Fruit fly (Drosophila melanogaster) whole organism, embryonic: ENCODE measurements around the gene CG14357.

Source experiments
- Bgb ChIP-seq: fragments of 200-800 bp; sonication (Bioruptor generic); IDR thresholded peaks from 2 replicates; pipeline ENCODE4 v1.3.6; 2022; ENCODE audit warnings: missing biosample characterization, missing genetic modification characterization; ENCODE audit not compliant: partially characterized antibody
- CG10209 ChIP-seq: fragments of 200-800 bp; sonication (Bioruptor generic); optimal IDR thresholded peaks from 3 replicates; lab custom pipeline; 2017; ENCODE audit warnings: missing biosample characterization, mild to moderate bottlenecking, missing genetic modification characterization, missing genetic modification reagents
- CG10462 ChIP-seq: fragments of 200-800 bp; sonication (Bioruptor generic); optimal IDR thresholded peaks from 2 replicates; lab custom pipeline; 2016; ENCODE audit warnings: missing biosample characterization, missing genetic modification characterization
- CG11723 ChIP-seq: fragments of 200-800 bp; sonication (Bioruptor generic); optimal IDR thresholded peaks from 2 replicates; lab custom pipeline; 2017; ENCODE audit warnings: missing biosample characterization, mild to moderate bottlenecking, missing genetic modification characterization
- CG15601 ChIP-seq: fragments of 200-800 bp; sonication (Bioruptor generic); optimal IDR thresholded peaks from 3 replicates; lab custom pipeline; 2019; ENCODE audit warnings: missing biosample characterization, mild to moderate bottlenecking, missing genetic modification characterization, moderate library complexity
- CG15696 ChIP-seq: fragments of 200-800 bp; sonication (Bioruptor generic); optimal IDR thresholded peaks from 2 replicates; lab custom pipeline; 2019; ENCODE audit warnings: missing biosample characterization, mild to moderate bottlenecking, missing genetic modification characterization, moderate library complexity
- CG1603 ChIP-seq: fragments of 200-800 bp; sonication (Bioruptor generic); optimal IDR thresholded peaks from 2 replicates; lab custom pipeline; 2019; ENCODE audit warnings: missing biosample characterization, mild to moderate bottlenecking, missing genetic modification characterization, moderate library complexity
- CG17802 ChIP-seq: fragments of 200-800 bp; sonication (Bioruptor generic); optimal IDR thresholded peaks from 2 replicates; lab custom pipeline; 2018; ENCODE audit warnings: missing biosample characterization, mild to moderate bottlenecking, missing genetic modification characterization, moderate library complexity
- CG18011 ChIP-seq: fragments of 200-800 bp; sonication (Bioruptor generic); optimal IDR thresholded peaks from 2 replicates; lab custom pipeline; 2017; ENCODE audit warnings: missing biosample characterization, missing genetic modification characterization, mild to moderate bottlenecking, moderate library complexity, missing genotype
- CG18599 ChIP-seq: fragments of 200-800 bp; sonication (Bioruptor generic); optimal IDR thresholded peaks from 3 replicates; lab custom pipeline; 2017; ENCODE audit warnings: missing biosample characterization, missing genetic modification characterization, mild to moderate bottlenecking, moderate library complexity, missing genetic modification reagents
- CG30431 ChIP-seq: fragments of 200-800 bp; sonication (Bioruptor generic); optimal IDR thresholded peaks from 2 replicates; lab custom pipeline; 2017; ENCODE audit warnings: missing biosample characterization, missing genetic modification characterization
- CG31224 ChIP-seq: fragments of 200-800 bp; sonication (Bioruptor generic); IDR thresholded peaks from 2 replicates; pipeline ENCODE4 v1.3.6; 2022; ENCODE audit warnings: missing biosample characterization, missing genetic modification characterization
- CG32767 ChIP-seq: fragments of 200-800 bp; sonication (Bioruptor generic); IDR thresholded peaks from 2 replicates; pipeline ENCODE4 v1.3.6; 2022; ENCODE audit warnings: missing biosample characterization, missing genetic modification characterization
- CG33213 ChIP-seq: fragments of 200-800 bp; sonication (Bioruptor generic); optimal IDR thresholded peaks from 3 replicates; lab custom pipeline; 2016; ENCODE audit warnings: missing biosample characterization, missing genetic modification characterization
- CG3838 ChIP-seq: fragments of 200-800 bp; sonication (Bioruptor generic); optimal IDR thresholded peaks from 3 replicates; lab custom pipeline; 2016; ENCODE audit warnings: missing biosample characterization, missing genetic modification characterization
- CG42726 ChIP-seq: fragments of 200-800 bp; sonication (Bioruptor generic); IDR thresholded peaks from 2 replicates; pipeline ENCODE4 v1.3.6; 2022; ENCODE audit warnings: missing biosample characterization, missing genetic modification characterization; ENCODE audit not compliant: partially characterized antibody
- CG5245 ChIP-seq: fragments of 200-800 bp; sonication (Bioruptor generic); optimal IDR thresholded peaks from 3 replicates; lab custom pipeline; 2016; ENCODE audit warnings: missing biosample characterization, missing genetic modification characterization
- CG5953 ChIP-seq: fragments of 200-800 bp; sonication (Bioruptor generic); IDR thresholded peaks from 2 replicates; pipeline ENCODE4 v1.3.6; 2022; ENCODE audit warnings: missing biosample characterization, missing genetic modification characterization
- CG6791 ChIP-seq: fragments of 200-800 bp; sonication (Bioruptor generic); IDR thresholded peaks from 3 replicates; pipeline ENCODE4 v1.3.6; 2022; ENCODE audit warnings: missing biosample characterization, missing genetic modification characterization; ENCODE audit not compliant: partially characterized antibody
- CG6813 ChIP-seq: fragments of 200-800 bp; sonication (Bioruptor generic); optimal IDR thresholded peaks from 2 replicates; lab custom pipeline; 2017; ENCODE audit warnings: missing biosample characterization, missing genetic modification characterization, mild to moderate bottlenecking, moderate library complexity, missing genetic modification reagents
- CG7556 ChIP-seq: fragments of 200-800 bp; sonication (Bioruptor generic); optimal IDR thresholded peaks from 2 replicates; lab custom pipeline; 2017; ENCODE audit warnings: missing biosample characterization, mild to moderate bottlenecking, missing genetic modification characterization
- CG7839 ChIP-seq: fragments of 200-800 bp; sonication (Bioruptor generic); optimal IDR thresholded peaks from 3 replicates; lab custom pipeline; 2018; ENCODE audit warnings: missing biosample characterization, mild to moderate bottlenecking, missing genetic modification characterization, moderate library complexity
- CG7928 ChIP-seq: fragments of 200-800 bp; sonication (Bioruptor generic); optimal IDR thresholded peaks from 2 replicates; lab custom pipeline; 2017; ENCODE audit warnings: missing biosample characterization, mild to moderate bottlenecking, missing genetic modification characterization
- CG7987 ChIP-seq: fragments of 200-800 bp; sonication (Bioruptor generic); optimal IDR thresholded peaks from 2 replicates; lab custom pipeline; 2018; ENCODE audit warnings: missing biosample characterization, mild to moderate bottlenecking, missing genetic modification characterization, moderate library complexity
- Dip2 ChIP-seq: fragments of 200-800 bp; sonication (Bioruptor generic); IDR thresholded peaks from 2 replicates; pipeline ENCODE4 v1.3.6; 2022; ENCODE audit warnings: missing biosample characterization, missing genetic modification characterization
- Dp ChIP-seq: fragments of 200-800 bp; sonication (Bioruptor generic); optimal IDR thresholded peaks from 2 replicates; lab custom pipeline; 2018; ENCODE audit warnings: missing biosample characterization, mild to moderate bottlenecking, missing genetic modification characterization, moderate library complexity
- Fer1 ChIP-seq: fragments of 200-800 bp; sonication (Bioruptor generic); optimal IDR thresholded peaks from 2 replicates; lab custom pipeline; 2017; ENCODE audit warnings: missing biosample characterization, mild to moderate bottlenecking, missing genetic modification characterization
- H2.0 ChIP-seq: fragments of 200-800 bp; sonication (Bioruptor generic); IDR thresholded peaks from 2 replicates; pipeline ENCODE4 v1.3.6; 2022; ENCODE audit warnings: missing biosample characterization, missing genetic modification characterization
- Hey ChIP-seq: fragments of 200-800 bp; sonication (Bioruptor generic); optimal IDR thresholded peaks from 3 replicates; lab custom pipeline; 2018; ENCODE audit warnings: missing biosample characterization, mild to moderate bottlenecking, missing genetic modification characterization
- Nf-YB ChIP-seq: fragments of 200-800 bp; sonication (Bioruptor generic); optimal IDR thresholded peaks from 3 replicates; lab custom pipeline; 2019; ENCODE audit warnings: missing biosample characterization, mild to moderate bottlenecking, missing genetic modification characterization, moderate library complexity
- Optix ChIP-seq: fragments of 200-800 bp; sonication (Bioruptor generic); IDR thresholded peaks from 3 replicates; pipeline ENCODE4 v1.3.6; 2022; ENCODE audit warnings: missing biosample characterization, missing genetic modification characterization
- Ssrp ChIP-seq: fragments of 200-800 bp; sonication (Bioruptor generic); optimal IDR thresholded peaks from 2 replicates; lab custom pipeline; 2018; ENCODE audit warnings: missing biosample characterization, mild to moderate bottlenecking, missing genetic modification characterization, moderate library complexity
- Xrp1 ChIP-seq: fragments of 200-800 bp; sonication (Bioruptor generic); IDR thresholded peaks from 2 replicates; pipeline ENCODE4 v1.3.6; 2022; ENCODE audit warnings: missing biosample characterization, missing genetic modification characterization
- aop ChIP-seq: fragments of 200-800 bp; sonication (Bioruptor generic); IDR thresholded peaks from 2 replicates; pipeline ENCODE4 v1.3.6; 2022; ENCODE audit warnings: missing biosample characterization, missing genetic modification characterization
- chm ChIP-seq: fragments of 200-800 bp; sonication (Bioruptor generic); IDR thresholded peaks from 2 replicates; pipeline ENCODE4 v1.3.6; 2022; ENCODE audit warnings: missing biosample characterization, missing genetic modification characterization
- crol ChIP-seq: fragments of 200-800 bp; sonication (Bioruptor generic); IDR thresholded peaks from 2 replicates; pipeline ENCODE4 v1.3.6; 2022; ENCODE audit warnings: missing biosample characterization, missing genetic modification characterization
- dm ChIP-seq: fragments of 200-800 bp; sonication (Bioruptor generic); optimal IDR thresholded peaks from 3 replicates; lab custom pipeline; 2016; ENCODE audit warnings: missing biosample characterization, missing genetic modification characterization
- dysf ChIP-seq: fragments of 200-800 bp; sonication (Bioruptor generic); IDR thresholded peaks from 3 replicates; pipeline ENCODE4 v1.3.6; 2022; ENCODE audit warnings: missing biosample characterization, missing genetic modification characterization
- emc ChIP-seq: fragments of 200-800 bp; sonication (Bioruptor generic); optimal IDR thresholded peaks from 2 replicates; lab custom pipeline; 2016; ENCODE audit warnings: missing biosample characterization, missing genetic modification characterization
- en ChIP-seq: fragments of 200-800 bp; sonication (Bioruptor generic); optimal IDR thresholded peaks from 2 replicates; lab custom pipeline; 2016; ENCODE audit warnings: missing biosample characterization, missing genetic modification characterization
- eve ChIP-seq, 2 experiments: fragments of >200 bp; optimal IDR thresholded peaks; 2 replicates each; lab custom pipeline; 2017; ENCODE audit warnings: missing biosample characterization in 2 of 2, missing genetic modification characterization in 2 of 2
- jumu ChIP-seq: fragments of 200-800 bp; sonication (Bioruptor generic); optimal IDR thresholded peaks from 3 replicates; lab custom pipeline; 2016; ENCODE audit warnings: missing biosample characterization, missing genetic modification characterization
- lilli ChIP-seq: fragments of 200-800 bp; sonication (Bioruptor generic); optimal IDR thresholded peaks from 3 replicates; lab custom pipeline; 2016; ENCODE audit warnings: missing biosample characterization, missing genetic modification characterization
- nau ChIP-seq: fragments of 200-800 bp; sonication (Bioruptor generic); optimal IDR thresholded peaks from 3 replicates; lab custom pipeline; 2017; ENCODE audit warnings: missing biosample characterization, mild to moderate bottlenecking, missing genetic modification characterization, missing genetic modification reagents
- org-1 ChIP-seq: fragments of 200-800 bp; sonication (Bioruptor generic); optimal IDR thresholded peaks from 2 replicates; lab custom pipeline; 2017; ENCODE audit warnings: missing biosample characterization, missing genetic modification characterization
- ro ChIP-seq: fragments of 200-800 bp; sonication (Bioruptor generic); IDR thresholded peaks from 2 replicates; pipeline ENCODE4 v1.3.6; 2022; ENCODE audit warnings: missing biosample characterization, missing genetic modification characterization
- sd ChIP-seq: fragments of 200-800 bp; sonication (Bioruptor generic); optimal IDR thresholded peaks from 3 replicates; lab custom pipeline; 2018; ENCODE audit warnings: missing biosample characterization, mild to moderate bottlenecking, missing genetic modification characterization, moderate library complexity
- tin ChIP-seq: fragments of 200-800 bp; sonication (Bioruptor generic); optimal IDR thresholded peaks from 3 replicates; lab custom pipeline; 2016; ENCODE audit warnings: missing biosample characterization, missing genetic modification characterization
- tup ChIP-seq: fragments of 200-800 bp; sonication (Bioruptor generic); optimal IDR thresholded peaks from 2 replicates; lab custom pipeline; 2016; ENCODE audit warnings: missing biosample characterization, mild to moderate bottlenecking, missing genetic modification characterization, moderate library complexity
- twi ChIP-seq: fragments of 200-800 bp; optimal IDR thresholded peaks from 2 replicates; lab custom pipeline; 2019; ENCODE audit warnings: missing biosample characterization, mild to moderate bottlenecking, missing genetic modification characterization, moderate library complexity
- yki ChIP-seq: fragments of >200 bp; optimal IDR thresholded peaks from 3 replicates; lab custom pipeline; 2018

CG14357 gene

DNA sequence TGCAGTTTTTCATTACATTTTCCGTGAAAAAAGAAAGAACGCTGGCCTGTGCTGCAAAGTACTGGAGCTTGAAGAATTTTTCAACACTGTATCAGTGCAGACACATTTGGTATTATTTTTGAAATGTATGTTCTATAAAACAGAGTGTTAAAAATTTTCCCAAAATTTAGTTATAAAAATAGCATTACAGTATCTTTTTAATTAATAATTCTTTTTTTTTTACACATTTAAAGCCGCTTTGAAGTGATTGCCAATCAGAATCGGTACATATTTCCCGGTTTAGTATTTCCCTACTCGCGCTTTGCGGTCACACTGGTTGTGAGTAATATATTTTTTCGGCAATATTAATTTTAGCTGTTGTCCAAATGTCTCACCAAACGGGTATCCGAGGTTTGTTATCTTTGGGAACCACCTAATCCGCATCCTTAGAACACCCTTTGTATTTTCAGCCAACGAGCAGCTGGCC is 10.4 kb upstream of the CG14357 start, which contains the start of the genes Abi and twf (continued):
- no peak for TF ChIP-seq eve (GFP tag; optimal IDR thresholded peaks at IDR 0.05; lab: Kevin White, UChicago)
- TF ChIP-seq jumu (GFP tag; lab: Kevin White, UChicago) = peak; percentile 51
- peak; percentile 72; the same call in 1 of the 2 replicates for TF ChIP-seq Xrp1 (GFP tag; lab: Robert Waterston, UW)
- TF ChIP-seq Hey (tag; lab: Kevin White, UChicago) = no peak
- no peak for TF ChIP-seq ro (GFP tag; lab: Robert Waterston, UW)
- peak; percentile 50 for TF ChIP-seq CG15696 (tag; lab: Kevin White, UChicago)
- TF ChIP-seq CG32767 (GFP tag; lab: Robert Waterston, UW) = no peak
- TF ChIP-seq aop (GFP tag; lab: Robert Waterston, UW) = no peak
- peak; percentile 60; the same call in 2 of the 3 replicates for TF ChIP-seq dysf
- peak; percentile 11 for TF ChIP-seq CG17802 (tag; lab: Kevin White, UChicago)
- TF ChIP-seq H2.0 (GFP tag; lab: Robert Waterston, UW) = peak; percentile 52
- TF ChIP-seq CG5245 (GFP tag; lab: Kevin White, UChicago) = peak; percentile 52
- peak; percentile 50 for TF ChIP-seq CG7556 (GFP tag; lab: Kevin White, UChicago)
- no peak for TF ChIP-seq CG7928 (GFP tag; lab: Kevin White, UChicago)
- no peak for TF ChIP-seq CG5953 (GFP tag; lab: Robert Waterston, UW)
- no peak for TF ChIP-seq CG42726 (GFP tag; lab: Robert Waterston, UW)
- peak; percentile 59 for TF ChIP-seq CG15601 (tag; lab: Kevin White, UChicago)
- no peak for TF ChIP-seq CG6791 (GFP tag; lab: Robert Waterston, UW)
- TF ChIP-seq twi (tag; lab: Kevin White, UChicago) = no peak
- peak; percentile 15 for TF ChIP-seq Dp (GFP tag; lab: Kevin White, UChicago)
- peak; percentile 59 for TF ChIP-seq CG18011 (GFP tag; lab: Kevin White, UChicago)
- peak; percentile 81 for TF ChIP-seq lilli (GFP tag; lab: Kevin White, UChicago)
- TF ChIP-seq CG18599 (GFP tag; lab: Kevin White, UChicago) = peak; percentile 67
- TF ChIP-seq Dip2 (GFP tag; lab: Robert Waterston, UW) = no peak
- TF ChIP-seq CG7839 (tag; lab: Kevin White, UChicago) = peak; percentile 62
- peak; percentile 45 for TF ChIP-seq Nf-YB (GFP tag; lab: Kevin White, UChicago)
- no peak for TF ChIP-seq Optix (GFP tag; lab: Robert Waterston, UW)
- TF ChIP-seq en (GFP tag; lab: Kevin White, UChicago) = peak; percentile 17
- no peak for TF ChIP-seq org-1 (GFP tag; lab: Kevin White, UChicago)
- TF ChIP-seq crol (GFP tag; lab: Robert Waterston, UW) = no peak
- TF ChIP-seq CG30431 (GFP tag; lab: Kevin White, UChicago) = peak; percentile 35
- TF ChIP-seq tin (GFP tag; lab: Kevin White, UChicago) = peak; percentile 71
- peak; percentile 58 for TF ChIP-seq Fer1 (GFP tag; lab: Kevin White, UChicago)
- TF ChIP-seq CG33213 (GFP tag; lab: Kevin White, UChicago) = peak; percentile 29
- TF ChIP-seq CG6813 (GFP tag; lab: Kevin White, UChicago) = no peak
- TF ChIP-seq emc (GFP tag; lab: Kevin White, UChicago) = peak; percentile 20
- peak; percentile 33; the same call in 1 of the 2 replicates for TF ChIP-seq CG31224 (GFP tag; lab: Robert Waterston, UW)
- no peak for TF ChIP-seq nau (GFP tag; lab: Kevin White, UChicago)
- no peak for TF ChIP-seq CG1603 (tag; lab: Kevin White, UChicago)
- TF ChIP-seq Bgb (GFP tag; lab: Robert Waterston, UW) = no peak
- peak; percentile 17 for TF ChIP-seq dm (GFP tag; lab: Kevin White, UChicago)
- no peak for TF ChIP-seq CG11723 (GFP tag; lab: Kevin White, UChicago)
- no peak for TF ChIP-seq CG7987 (GFP tag; lab: Kevin White, UChicago)
- peak; percentile 56 for TF ChIP-seq Ssrp (tag; lab: Kevin White, UChicago)
- TF ChIP-seq CG3838 (GFP tag; lab: Kevin White, UChicago) = peak; percentile 11
- no peak for TF ChIP-seq chm
- peak; percentile 42 for TF ChIP-seq sd (tag; lab: Kevin White, UChicago)
- TF ChIP-seq CG10209 = peak; percentile 68
- peak; percentile 39 for TF ChIP-seq CG10462 (GFP tag; lab: Kevin White, UChicago)
- no peak for TF ChIP-seq yki (lab: Kevin White, UChicago)
- TF ChIP-seq tup (GFP tag; lab: Kevin White, UChicago) = peak; percentile 46
